Fruit fly (Drosophila melanogaster): Measurements from ENCODE around the gene CG6833.
A peak's percentile ranks its signal among the peaks of the same experiment; 100 is the strongest.

Gene CG6833

DNA sequence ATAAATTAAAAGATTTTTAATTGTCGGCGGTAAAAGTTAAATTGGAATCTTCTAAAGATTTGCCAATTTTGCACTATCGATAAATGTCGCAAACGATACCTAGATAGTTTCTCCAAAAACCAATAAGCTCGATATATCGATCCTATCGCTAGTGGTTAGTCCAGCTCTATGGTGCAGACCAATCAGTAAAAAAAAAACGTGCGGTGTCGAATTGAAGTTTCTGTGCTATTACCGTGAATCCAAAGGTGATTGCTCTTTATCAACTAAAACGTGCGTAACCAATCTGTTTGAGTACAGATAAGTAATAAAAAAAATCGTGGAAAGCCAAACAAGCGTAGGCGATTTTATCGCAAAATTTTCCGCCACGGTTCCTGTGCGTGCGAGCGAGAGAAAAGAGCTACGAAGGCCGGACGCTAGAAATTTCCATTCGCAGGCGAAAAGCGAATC lies 14.1 kb upstream of the CG6833 start, which contains the start of gene Hsp110 (continued):
- TF ChIP-seq spab (GFP tag; optimal IDR thresholded peaks at IDR 0.05) (no peak), esn (GFP tag; optimal IDR thresholded peaks at IDR 0.05) (peak; percentile 40), Hr39 (GFP tag; optimal IDR thresholded peaks at IDR 0.05) (no peak), CG11762 (GFP tag; optimal IDR thresholded peaks at IDR 0.05; ENCODE audit: insufficient read depth) (no peak), Eip93F (GFP tag; optimal IDR thresholded peaks at IDR 0.05) (no peak), cyc (GFP tag; optimal IDR thresholded peaks at IDR 0.05) (no peak), CG11294 (GFP tag; IDR thresholded peaks at IDR 0.05) (no peak), Blimp-1 (GFP tag; optimal IDR thresholded peaks at IDR 0.05) (no peak), CG3919 (GFP tag; optimal IDR thresholded peaks at IDR 0.05) (no peak), fkh (GFP tag; optimal IDR thresholded peaks at IDR 0.05) (no peak), CG8319 (GFP tag; optimal IDR thresholded peaks at IDR 0.05) (no peak), dac (GFP tag; optimal IDR thresholded peaks at IDR 0.05) (no peak), Smox (GFP tag; optimal IDR thresholded peaks at IDR 0.05) (no peak), Ets21C (GFP tag; optimal IDR thresholded peaks at IDR 0.05) (no peak), OdsH (GFP tag; optimal IDR thresholded peaks at IDR 0.05) (no peak), fd59A (GFP tag; optimal IDR thresholded peaks at IDR 0.05) (no peak), CG31627 (GFP tag; optimal IDR thresholded peaks at IDR 0.05) (peak; percentile 19), CG9139 (GFP tag; optimal IDR thresholded peaks at IDR 0.05) (peak; percentile 31), CG1621 (tag; optimal IDR thresholded peaks at IDR 0.05) (peak; percentile 39), Gug (GFP tag; IDR thresholded peaks at IDR 0.05) (no peak), CG6276 (GFP tag; optimal IDR thresholded peaks at IDR 0.05) (no peak), CG6792 (GFP tag; optimal IDR thresholded peaks at IDR 0.05) (no peak), Sox15 (GFP tag; optimal IDR thresholded peaks at IDR 0.05) (no peak), CG11902 (GFP tag; optimal IDR thresholded peaks at IDR 0.05) (no peak), CG15336 (GFP tag; IDR thresholded peaks at IDR 0.05) (no peak), lz (GFP tag; optimal IDR thresholded peaks at IDR 0.05) (peak; percentile 27), CG34406 (GFP tag; optimal IDR thresholded peaks at IDR 0.05) (no peak), Sox102F (GFP tag; optimal IDR thresholded peaks at IDR 0.05) (peak; percentile 27), Eip78C (GFP tag) (peak; percentile 71), pdm3 (GFP tag; optimal IDR thresholded peaks at IDR 0.05) (no peak), Met (GFP tag; optimal IDR thresholded peaks at IDR 0.05) (no peak), achi (GFP tag; optimal IDR thresholded peaks at IDR 0.05) (peak; percentile 26), CG8119 (GFP tag; IDR thresholded peaks at IDR 0.05) (no peak), svp (GFP tag) (peak; percentile 53), Eip75B (GFP tag; optimal IDR thresholded peaks at IDR 0.05) (peak; percentile 6), fd85E (GFP tag; optimal IDR thresholded peaks at IDR 0.05) (no peak), Hr38 (GFP tag; optimal IDR thresholded peaks at IDR 0.05) (no peak), CG8632 (GFP tag; optimal IDR thresholded peaks at IDR 0.05) (no peak), CG3032 (tag; optimal IDR thresholded peaks at IDR 0.05) (peak; percentile 2), CG6163 (GFP tag; IDR thresholded peaks at IDR 0.05) (no peak)

DNA sequence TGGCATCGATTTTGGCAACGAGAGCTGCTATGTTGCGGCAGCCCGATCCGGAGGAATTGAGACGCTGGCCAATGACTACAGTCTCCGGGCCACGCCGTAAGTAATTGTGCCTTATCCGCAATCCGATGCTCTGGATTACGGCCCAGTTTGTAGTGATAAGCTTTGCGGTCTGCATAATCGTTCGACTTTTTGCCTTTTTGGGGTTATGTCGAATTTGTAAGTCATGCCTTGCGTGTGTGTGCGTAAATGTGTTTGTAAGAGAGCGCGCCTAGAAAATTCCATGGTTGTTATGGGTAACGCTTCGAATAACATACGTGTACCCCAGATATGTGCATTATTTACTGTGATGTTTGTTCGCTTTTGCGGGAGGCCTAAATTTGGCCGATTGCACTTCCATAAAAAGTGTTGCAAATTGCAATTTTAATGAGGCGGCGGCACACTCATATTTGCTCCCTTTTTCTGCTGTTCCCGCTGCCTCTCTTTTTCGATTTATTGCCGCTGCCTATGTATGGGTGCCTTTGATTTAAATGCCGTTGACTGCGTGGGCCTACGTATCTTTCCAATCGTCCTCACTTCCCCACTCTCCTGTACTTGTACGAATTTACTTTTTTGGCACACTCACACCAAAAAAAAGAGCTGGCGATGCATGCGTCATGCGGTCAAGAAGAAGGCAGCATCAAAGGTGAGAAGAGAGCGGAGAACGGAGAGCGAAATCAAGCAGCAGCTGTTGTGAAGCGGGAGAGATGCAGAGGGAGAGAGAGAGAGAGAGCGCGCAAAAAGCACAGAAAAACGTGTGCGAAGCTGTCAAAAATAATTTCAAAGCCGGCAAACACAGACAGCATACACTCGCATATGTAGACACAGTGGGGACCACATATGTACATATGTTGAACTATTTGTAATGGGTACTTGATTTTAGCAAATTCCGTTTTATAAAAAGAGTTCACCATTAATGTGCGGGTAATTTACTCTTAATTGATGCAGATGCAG lies 13.1 kb upstream of the CG6833 start:
- TF ChIP-seq eg (GFP tag; IDR thresholded peaks at IDR 0.05) (peak; percentile 46; the same call in 1 of the 3 replicates), Hr38 (GFP tag; optimal IDR thresholded peaks at IDR 0.05) (no peak), CG31627 (GFP tag; optimal IDR thresholded peaks at IDR 0.05) (peak; percentile 1), CG6163 (GFP tag; IDR thresholded peaks at IDR 0.05) (0 out of 3 replicates have a peak, but pooled peaks have one; percentile 33), achi (GFP tag; optimal IDR thresholded peaks at IDR 0.05) (peak; percentile 90), Ets96B (tag; optimal IDR thresholded peaks at IDR 0.05) (no peak), Met (GFP tag; optimal IDR thresholded peaks at IDR 0.05) (no peak), svp (GFP tag) (peak; percentile 93), Eip78C (GFP tag) (peak; percentile 78), CG4318 (GFP tag; optimal IDR thresholded peaks at IDR 0.05) (no peak), Hr39 (GFP tag; optimal IDR thresholded peaks at IDR 0.05) (no peak), CG8119 (GFP tag; IDR thresholded peaks at IDR 0.05) (peak; percentile 29; the same call in 2 of the 3 replicates), CG11294 (GFP tag; IDR thresholded peaks at IDR 0.05) (peak; percentile 18; the same call in 1 of the 2 replicates), ss (GFP tag; optimal IDR thresholded peaks at IDR 0.05) (peak in 1 of 2 experiments; percentile 25), CG16779 (tag; optimal IDR thresholded peaks at IDR 0.05) (no peak), CG3919 (GFP tag; optimal IDR thresholded peaks at IDR 0.05) (no peak), Lpt (GFP tag; optimal IDR thresholded peaks at IDR 0.05) (peak; percentile 5), CG6808 (GFP tag; optimal IDR thresholded peaks at IDR 0.05) (peak; percentile 6), CG6854 (GFP tag; optimal IDR thresholded peaks at IDR 0.05) (peak; percentile 49), CG15336 (GFP tag; IDR thresholded peaks at IDR 0.05) (0 out of 2 replicates have a peak, but pooled peaks have one; percentile 17)
